Worm (Caenorhabditis elegans) whole organism, midembryonic: ENCODE data around the gene aak-2.

Experiments used
- T22C8.4 ChIP-seq: fragments of 200-800 bp; sonication (Bioruptor generic); IDR thresholded peaks from 2 replicates; pipeline ENCODE4 v1.3.6; 2022; ENCODE audit warnings: missing genetic modification characterization, missing compliant biosample characterization
- cog-1 ChIP-seq: sonication (generic microtip); optimal IDR thresholded peaks from 2 replicates; lab custom pipeline; 2016; ENCODE audit warnings: missing genetic modification characterization, missing compliant biosample characterization
- flt-1 ChIP-seq: fragments of 200-800 bp; sonication (Bioruptor generic); IDR thresholded peaks from 2 replicates; pipeline ENCODE4 v1.3.6; 2022; ENCODE audit warnings: missing genetic modification characterization, missing compliant biosample characterization
- klf-2 ChIP-seq: fragments of 200-800 bp; sonication (Bioruptor generic); conservative IDR thresholded peaks from 2 replicates; pipeline ENCODE4 v1.3.6; 2022; ENCODE audit warnings: missing genetic modification reagents, missing genetic modification characterization, missing compliant biosample characterization
- med-1 ChIP-seq: sonication (generic microtip); optimal IDR thresholded peaks from 2 replicates; lab custom pipeline; 2017; ENCODE audit warnings: missing genetic modification characterization, mild to moderate bottlenecking, missing compliant biosample characterization, antibody characterized with exemption, missing genetic modification reagents; ENCODE audit not compliant: insufficient read depth
- ref-1 ChIP-seq: fragments of 200-800 bp; sonication (Bioruptor generic); conservative IDR thresholded peaks from 2 replicates; pipeline ENCODE4 v1.3.6; 2022; ENCODE audit warnings: missing genetic modification reagents, missing genetic modification characterization, missing compliant biosample characterization
- tab-1 ChIP-seq: fragments of 200-800 bp; sonication (Bioruptor generic); IDR thresholded peaks from 2 replicates; pipeline ENCODE4 v1.3.6; 2022; ENCODE audit warnings: missing genetic modification characterization, missing compliant biosample characterization
- ztf-23 ChIP-seq: fragments of 200-800 bp; sonication (Bioruptor generic); IDR thresholded peaks from 2 replicates; pipeline ENCODE4 v1.3.6; 2022; ENCODE audit warnings: missing genetic modification reagents, missing genetic modification characterization, missing compliant biosample characterization
- ztf-29 ChIP-seq: fragments of 200-800 bp; sonication (Bioruptor generic); IDR thresholded peaks from 2 replicates; pipeline ENCODE4 v1.3.6; 2022; ENCODE audit warnings: missing genetic modification reagents, missing genetic modification characterization, missing compliant biosample characterization

aak-2 gene

ce11 chrX:16784038-16784437, 11.8 kb upstream of the aak-2 start:
- TF ChIP-seq flt-1 (GFP tag; lab: Robert Waterston, UW), result no peak
- TF ChIP-seq med-1 (GFP tag; lab: Kevin White, UChicago), result no peak
- TF ChIP-seq cog-1 (tag; lab: Kevin White, UChicago), result no peak
- no peak for TF ChIP-seq tab-1 (GFP tag; lab: Robert Waterston, UW)
- no peak for TF ChIP-seq ztf-29 (GFP tag; lab: Robert Waterston, UW)
- TF ChIP-seq ref-1 (GFP tag; lab: Robert Waterston, UW), result no peak
- TF ChIP-seq ztf-23, result no peak
- TF ChIP-seq klf-2, result no peak
- TF ChIP-seq T22C8.4 (GFP tag; lab: Robert Waterston, UW), result no peak

ce11 chrX:16786021-16786488, 9.8 kb upstream of the aak-2 start, which contains the start of gene T01C8.2:
Gene T01C8.2, plus strand, starts transcription at chrX:16786438.
- TF ChIP-seq T22C8.4 (GFP tag; lab: Robert Waterston, UW) (no peak), flt-1 (GFP tag; lab: Robert Waterston, UW) (no peak), med-1 (GFP tag; lab: Kevin White, UChicago) (no peak), ref-1 (GFP tag; lab: Robert Waterston, UW) (no peak), klf-2 (no peak), ztf-23 (no peak), tab-1 (GFP tag; lab: Robert Waterston, UW) (no peak), ztf-29 (GFP tag; lab: Robert Waterston, UW) (no peak), cog-1 (tag; lab: Kevin White, UChicago) (no peak)

- no peak for TF ChIP-seq tab-1 (GFP tag; lab: Robert Waterston, UW)
- TF ChIP-seq T22C8.4 (GFP tag; lab: Robert Waterston, UW), result no peak
- TF ChIP-seq med-1 (GFP tag; lab: Kevin White, UChicago), result no peak
- TF ChIP-seq klf-2, result no peak
- no peak for TF ChIP-seq ztf-29 (GFP tag; lab: Robert Waterston, UW)
- TF ChIP-seq ref-1 (GFP tag; lab: Robert Waterston, UW), result no peak
- no peak for TF ChIP-seq cog-1 (tag; lab: Kevin White, UChicago)
- TF ChIP-seq flt-1 (GFP tag; lab: Robert Waterston, UW), result no peak
Observed at ce11 chrX:16787152-16787551, 8.7 kb upstream of the aak-2 start.

ce11 chrX:16792700-16793176, 3.1 kb upstream of the aak-2 start, which contains the start of gene got-1.2:
Gene got-1.2, minus strand, starts transcription at chrX:16793126.
- no peak for TF ChIP-seq med-1 (GFP tag; lab: Kevin White, UChicago)
- no peak for TF ChIP-seq T22C8.4 (GFP tag; lab: Robert Waterston, UW)
- 0 out of 2 replicates have a peak, but pooled peaks have one; percentile 14 for TF ChIP-seq tab-1 (GFP tag; lab: Robert Waterston, UW)

ce11 chrX:16793470-16793869, 2.4 kb upstream of the aak-2 start:
- TF ChIP-seq tab-1 (GFP tag; lab: Robert Waterston, UW) (no peak), ztf-23 (no peak), med-1 (GFP tag; lab: Kevin White, UChicago) (no peak), T22C8.4 (GFP tag; lab: Robert Waterston, UW) (no peak)

ce11 chrX:16796826-16797225, 939 bp downstream of the aak-2 start:
- TF ChIP-seq T22C8.4 (GFP tag; lab: Robert Waterston, UW) (no peak), tab-1 (GFP tag; lab: Robert Waterston, UW) (no peak), ztf-23 (no peak), flt-1 (GFP tag; lab: Robert Waterston, UW) (no peak), klf-2 (no peak), ref-1 (GFP tag; lab: Robert Waterston, UW) (no peak), cog-1 (tag; lab: Kevin White, UChicago) (no peak), med-1 (GFP tag; lab: Kevin White, UChicago) (no peak), ztf-29 (GFP tag; lab: Robert Waterston, UW) (no peak)

- TF ChIP-seq flt-1 (GFP tag; lab: Robert Waterston, UW), result no peak
- no peak for TF ChIP-seq T22C8.4 (GFP tag; lab: Robert Waterston, UW)
- TF ChIP-seq ref-1 (GFP tag; lab: Robert Waterston, UW), result no peak
- TF ChIP-seq ztf-29 (GFP tag; lab: Robert Waterston, UW), result no peak
- no peak for TF ChIP-seq ztf-23
- no peak for TF ChIP-seq cog-1 (tag; lab: Kevin White, UChicago)
- no peak for TF ChIP-seq tab-1 (GFP tag; lab: Robert Waterston, UW)
- TF ChIP-seq klf-2, result no peak
- TF ChIP-seq med-1 (GFP tag; lab: Kevin White, UChicago), result no peak
Observed at ce11 chrX:16798621-16799020, 2.7 kb downstream of the aak-2 start.

DNA sequence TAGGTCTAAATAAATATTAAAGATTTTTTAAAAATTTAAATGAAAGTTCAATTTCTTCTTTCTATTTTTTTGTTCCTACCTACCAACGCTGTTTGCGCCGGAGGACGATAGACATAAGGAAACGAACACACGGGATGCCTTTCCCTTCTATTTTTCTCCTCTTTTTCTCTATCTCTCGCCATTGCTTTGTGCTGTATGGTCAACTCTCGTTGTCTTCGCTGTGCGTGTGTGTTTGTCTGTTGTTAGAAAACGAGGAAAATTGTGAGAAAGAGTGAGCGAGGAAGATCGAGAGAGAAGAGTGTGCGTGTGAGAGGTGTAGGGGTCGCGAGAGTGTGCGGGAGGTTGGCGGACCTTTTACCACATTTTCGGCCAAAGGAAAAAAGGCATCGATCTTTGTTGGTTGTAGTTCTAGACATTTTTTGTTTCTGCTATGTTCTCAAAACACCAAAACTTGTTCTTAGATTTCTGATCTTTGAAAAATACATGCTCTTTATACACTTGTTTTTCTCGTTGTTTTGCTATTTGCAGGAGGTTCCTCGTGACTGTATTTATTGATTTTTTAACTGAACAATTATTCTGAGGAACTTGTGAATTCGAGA, 3.3 kb downstream of the aak-2 start:
- TF ChIP-seq flt-1 (GFP tag; lab: Robert Waterston, UW), result no peak
- no peak for TF ChIP-seq cog-1 (tag; lab: Kevin White, UChicago)
- TF ChIP-seq tab-1 (GFP tag; lab: Robert Waterston, UW), result no peak
- no peak for TF ChIP-seq ztf-23
- no peak for TF ChIP-seq med-1 (GFP tag; lab: Kevin White, UChicago)
- TF ChIP-seq ref-1 (GFP tag; lab: Robert Waterston, UW), result no peak
- TF ChIP-seq T22C8.4 (GFP tag; lab: Robert Waterston, UW), result no peak
- no peak for TF ChIP-seq ztf-29 (GFP tag; lab: Robert Waterston, UW)
- TF ChIP-seq klf-2, result no peak

DNA sequence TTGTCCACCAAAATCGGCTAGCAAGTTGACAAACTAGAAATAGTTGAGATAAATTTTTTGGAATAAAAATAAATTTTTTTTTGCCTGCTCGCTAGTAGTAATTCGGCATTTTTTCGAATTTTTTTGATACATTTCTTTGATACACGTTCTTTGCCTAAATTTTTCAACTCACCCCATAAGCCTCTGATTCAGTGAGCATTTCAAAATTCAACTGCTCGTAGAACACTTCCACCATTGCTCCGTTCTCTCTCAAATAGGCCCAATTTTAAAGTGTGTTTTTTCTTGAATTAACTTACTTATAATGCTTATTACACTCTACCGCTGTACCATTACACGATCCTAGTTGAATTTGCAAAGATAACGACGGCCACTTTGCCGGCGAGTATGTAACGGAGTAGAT, 7.7 kb downstream of the aak-2 start:
- TF ChIP-seq ztf-29 (GFP tag; lab: Robert Waterston, UW) (no peak), T22C8.4 (GFP tag; lab: Robert Waterston, UW) (no peak), ztf-23 (no peak), med-1 (GFP tag; lab: Kevin White, UChicago) (no peak), cog-1 (tag; lab: Kevin White, UChicago) (no peak), tab-1 (GFP tag; lab: Robert Waterston, UW) (no peak)
